Worm (Caenorhabditis elegans): Measurements from ENCODE around the gene mrp-5.

- TF ChIP-seq saeg-2 (GFP tag; IDR thresholded peaks at IDR 0.05) (no peak), zag-1 (tag; optimal IDR thresholded peaks at IDR 0.05) (no peak), ztf-11 (tag; optimal IDR thresholded peaks at IDR 0.05) (no peak), ceh-82 (tag; optimal IDR thresholded peaks at IDR 0.05) (no peak), attf-4 (tag; optimal IDR thresholded peaks at IDR 0.05) (no peak), dve-1 (tag; optimal IDR thresholded peaks at IDR 0.05; ENCODE audit: insufficient read depth) (peak; percentile 76), lin-13 (GFP tag; optimal IDR thresholded peaks at IDR 0.05) (peak; percentile 65), dmd-8 (GFP tag; IDR thresholded peaks at IDR 0.05) (no peak), ceh-28 (tag; optimal IDR thresholded peaks at IDR 0.05) (peak; percentile 37), dpl-1 (GFP tag; optimal IDR thresholded peaks at IDR 0.05) (peak; percentile 45), pqm-1 (tag; optimal IDR thresholded peaks at IDR 0.05) (peak; percentile 28), unc-62 (GFP tag; optimal IDR thresholded peaks at IDR 0.05 in 1 of 2) (no peak), unc-62 (tag; optimal IDR thresholded peaks at IDR 0.05) (no peak), mxl-3 (GFP tag; optimal IDR thresholded peaks at IDR 0.05) (peak; percentile 62)
Observed at ce11 chrX:14983274-14983673, 37.2 kb upstream of the mrp-5 start, which contains the start of gene rbg-1.

Data from whole organism, L4 larva.